Worm (Caenorhabditis elegans) whole organism, L4/young adult: ENCODE measurements around the gene H20J04.7.

ENCODE experiments used
- W03F9.2 ChIP-seq: fragments of 150-350 bp; optimal IDR thresholded peaks from 2 replicates; lab custom pipeline; 2014; ENCODE audit warnings: missing biosample characterization, missing genetic modification characterization
- dao-5 ChIP-seq: sonication (generic microtip); optimal IDR thresholded peaks from 2 replicates; lab custom pipeline; 2016; ENCODE audit warnings: missing genotype, missing genetic modification characterization, moderate library complexity, missing compliant biosample characterization
- him-1 ChIP-seq: sonication (generic microtip); optimal IDR thresholded peaks from 2 replicates; lab custom pipeline; 2016; ENCODE audit warnings: missing genotype, missing genetic modification reagents, missing genetic modification characterization, missing compliant biosample characterization

- no peak for TF ChIP-seq W03F9.2 (tag; lab: Kevin White, UChicago)
- no peak for TF ChIP-seq him-1 (tag; lab: Kevin White, UChicago)
- TF ChIP-seq dao-5 (tag; lab: Kevin White, UChicago), result no peak
Observed at ce11 chrII:4319537-4320019, 35.5 kb downstream of the H20J04.7 start, which contains the start of gene Y52E8A.6.
